Fruit fly (Drosophila melanogaster): ENCODE measurements around the gene cutlet.

cutlet gene

dm6 chr2L:3705438-3705921 is 6.1 kb downstream of the cutlet start, which contains the start of gene CG31778 (continued):
- TF ChIP-seq CG11398 (GFP tag; optimal IDR thresholded peaks at IDR 0.05) (no peak), kni (GFP tag; optimal IDR thresholded peaks at IDR 0.05) (no peak), Dip3 (GFP tag; optimal IDR thresholded peaks at IDR 0.05) (peak; percentile 9), tx (GFP tag; optimal IDR thresholded peaks at IDR 0.05) (no peak), CG31388 (GFP tag; optimal IDR thresholded peaks at IDR 0.05) (no peak), CG12769 (tag; optimal IDR thresholded peaks at IDR 0.05) (peak; percentile 35), row (GFP tag; IDR thresholded peaks at IDR 0.05) (peak; percentile 59), Meics (GFP tag; optimal IDR thresholded peaks at IDR 0.05) (peak; percentile 12), br (optimal IDR thresholded peaks at IDR 0.05) (no peak), CG13624 (GFP tag; optimal IDR thresholded peaks at IDR 0.05) (no peak), NFAT (GFP tag; IDR thresholded peaks at IDR 0.05) (no peak), gem (tag; optimal IDR thresholded peaks at IDR 0.05) (peak; percentile 46), Dbx (GFP tag; IDR thresholded peaks at IDR 0.05) (no peak), lbe (GFP tag; optimal IDR thresholded peaks at IDR 0.05) (peak; percentile 84), CG11695 (GFP tag; IDR thresholded peaks at IDR 0.05) (0 out of 3 replicates have a peak, but pooled peaks have one; percentile 43), lilli (GFP tag; optimal IDR thresholded peaks at IDR 0.05) (peak; percentile 10), kay (GFP tag; optimal IDR thresholded peaks at IDR 0.05) (no peak), gsb (GFP tag; IDR thresholded peaks at IDR 0.05) (no peak), Med (GFP tag) (peak; percentile 72), MESR4 (GFP tag; optimal IDR thresholded peaks at IDR 0.05) (no peak), CG15479 (GFP tag; optimal IDR thresholded peaks at IDR 0.05) (no peak), CG15269 (tag; optimal IDR thresholded peaks at IDR 0.05) (peak; percentile 2), CG8290 (GFP tag; optimal IDR thresholded peaks at IDR 0.05) (no peak), CG8290 (tag; optimal IDR thresholded peaks at IDR 0.05) (peak in 1 of 2 experiments; percentile 36), klu (GFP tag; IDR thresholded peaks at IDR 0.05) (no peak), Kr (GFP tag; optimal IDR thresholded peaks at IDR 0.05) (no peak), CG10543 (GFP tag; optimal IDR thresholded peaks at IDR 0.05) (peak; percentile 0), dm (GFP tag; optimal IDR thresholded peaks at IDR 0.05) (no peak), Bgb (GFP tag; IDR thresholded peaks at IDR 0.05; ENCODE audit: partially characterized antibody) (no peak), CG32532 (GFP tag; IDR thresholded peaks at IDR 0.05) (no peak), hth (optimal IDR thresholded peaks at IDR 0.05) (no peak), Drgx (GFP tag; IDR thresholded peaks at IDR 0.05) (peak; percentile 71), Fer1 (GFP tag; optimal IDR thresholded peaks at IDR 0.05) (peak; percentile 22), gfzf (GFP tag; optimal IDR thresholded peaks at IDR 0.05) (no peak), cwo (GFP tag; optimal IDR thresholded peaks at IDR 0.05) (peak; percentile 25), pita (GFP tag; optimal IDR thresholded peaks at IDR 0.05) (no peak), corto (GFP tag; optimal IDR thresholded peaks at IDR 0.05) (peak; percentile 49), Ravus (GFP tag; IDR thresholded peaks at IDR 0.05) (no peak), Fer3 (tag; optimal IDR thresholded peaks at IDR 0.05) (no peak), mirr (GFP tag; optimal IDR thresholded peaks at IDR 0.05) (no peak), Atf6 (GFP tag; IDR thresholded peaks at IDR 0.05) (peak; percentile 44; the same call in 1 of the 2 replicates), slbo (GFP tag; IDR thresholded peaks at IDR 0.05) (peak; percentile 30; the same call in 1 of the 2 replicates), Rfx (GFP tag; IDR thresholded peaks at IDR 0.05) (peak; percentile 62), CG34376 (GFP tag; optimal IDR thresholded peaks at IDR 0.05) (peak; percentile 55)

All from whole organism, embryonic.